Fruit fly (Drosophila melanogaster) whole organism, adult: ENCODE results near the gene CG18213.
A peak's percentile ranks its signal among the peaks of the same experiment; 100 is the strongest.

Experiments
- CG1620 ChIP-seq: fragments of 200-800 bp; sonication (Bioruptor generic); optimal IDR thresholded peaks from 2 replicates; lab custom pipeline; 2016; ENCODE audit warnings: missing biosample characterization, missing genetic modification characterization
- CG33017 ChIP-seq: fragments of 200-800 bp; sonication (Bioruptor generic); optimal IDR thresholded peaks from 2 replicates; lab custom pipeline; 2018; ENCODE audit warnings: missing biosample characterization, mild to moderate bottlenecking, missing genetic modification characterization, moderate library complexity
- Crg-1 ChIP-seq: fragments of 200-800 bp; sonication (Bioruptor generic); optimal IDR thresholded peaks from 2 replicates; lab custom pipeline; 2016; ENCODE audit warnings: missing biosample characterization, missing genetic modification characterization
- bab1 ChIP-seq: fragments of 200-800 bp; sonication (Bioruptor generic); optimal IDR thresholded peaks from 3 replicates; lab custom pipeline; 2019; ENCODE audit warnings: missing biosample characterization, mild to moderate bottlenecking, missing genetic modification characterization, moderate library complexity
- kay ChIP-seq: fragments of 200-800 bp; sonication (Bioruptor generic); peaks from one replicate; lab custom pipeline; 2016; ENCODE audit warnings: missing biosample characterization, missing genetic modification characterization, borderline replicate concordance
- ovo ChIP-seq: fragments of 200-800 bp; sonication (Bioruptor generic); optimal IDR thresholded peaks from 2 replicates; lab custom pipeline; 2016; ENCODE audit warnings: missing biosample characterization, missing genetic modification characterization
- pad ChIP-seq: fragments of 200-800 bp; sonication (Bioruptor generic); optimal IDR thresholded peaks from 3 replicates; lab custom pipeline; 2017; ENCODE audit warnings: missing biosample characterization, missing genetic modification characterization, mild to moderate bottlenecking, moderate library complexity, missing genetic modification reagents
- tj ChIP-seq: fragments of 200-800 bp; sonication (Bioruptor generic); optimal IDR thresholded peaks from 3 replicates; lab custom pipeline; 2017; ENCODE audit warnings: missing biosample characterization, mild to moderate bottlenecking, missing genetic modification characterization, moderate library complexity

DNA sequence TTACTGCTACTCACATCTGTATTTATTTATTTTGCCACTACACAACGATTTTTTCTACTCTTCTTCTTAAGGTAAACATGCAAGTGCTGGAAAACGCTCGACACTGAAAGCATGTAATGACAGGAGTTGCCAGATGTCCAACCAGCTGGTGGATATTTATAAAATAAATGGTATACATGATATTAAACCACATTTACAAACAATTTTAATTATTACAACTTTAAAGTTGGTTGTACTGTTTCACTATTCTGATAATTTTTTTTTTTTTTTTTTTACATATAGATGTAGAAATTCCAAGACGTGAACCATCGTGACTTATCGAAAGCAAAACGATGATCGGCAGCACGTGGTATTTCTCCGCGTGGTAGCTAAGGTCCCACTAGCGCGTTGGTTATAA lies 39.9 kb upstream of the CG18213 start, which contains the start of the genes Keap1 and kuk:
- TF ChIP-seq tj (GFP tag; lab: Kevin White, UChicago), result no peak
- TF ChIP-seq ovo (GFP tag; lab: Kevin White, UChicago), result peak; percentile 69
- peak; percentile 88 for TF ChIP-seq CG1620 (GFP tag; lab: Kevin White, UChicago)
- TF ChIP-seq pad (GFP tag; lab: Kevin White, UChicago), result no peak
- peak; percentile 90 for TF ChIP-seq Crg-1 (GFP tag; lab: Kevin White, UChicago)
- peak; percentile 23 for TF ChIP-seq bab1 (GFP tag; lab: Kevin White, UChicago)
- TF ChIP-seq CG33017 (tag; lab: Kevin White, UChicago), result peak; percentile 21
- TF ChIP-seq kay (GFP tag; lab: Kevin White, UChicago), result no peak
